Fruit fly (Drosophila melanogaster) whole organism, embryonic: Measurements from ENCODE around the gene DCTN6-p27.

ENCODE experiments used
- Ada2b ChIP-seq: fragments of 200-800 bp; sonication (Bioruptor generic); IDR thresholded peaks from 2 replicates; pipeline ENCODE4 v1.3.6; 2022; ENCODE audit warnings: missing biosample characterization, missing genetic modification characterization
- Adf1 ChIP-seq: fragments of 200-800 bp; sonication (Bioruptor generic); IDR thresholded peaks from 2 replicates; pipeline ENCODE4 v1.3.6; 2022; ENCODE audit warnings: missing biosample characterization, missing genetic modification characterization
- Atf6 ChIP-seq: fragments of 200-800 bp; sonication (Bioruptor generic); IDR thresholded peaks from 2 replicates; pipeline ENCODE4 v1.3.6; 2022; ENCODE audit warnings: missing biosample characterization, missing genetic modification characterization
- CG10543 ChIP-seq: fragments of 200-800 bp; sonication (Bioruptor generic); optimal IDR thresholded peaks from 3 replicates; lab custom pipeline; 2017; ENCODE audit warnings: missing biosample characterization, mild to moderate bottlenecking, missing genetic modification characterization, moderate library complexity
- CG10654 ChIP-seq: fragments of 200-800 bp; sonication (Bioruptor generic); optimal IDR thresholded peaks from 2 replicates; lab custom pipeline; 2016; ENCODE audit warnings: missing biosample characterization, missing genetic modification characterization
- CG11695 ChIP-seq: fragments of 200-800 bp; sonication (Bioruptor generic); IDR thresholded peaks from 3 replicates; pipeline ENCODE4 v1.3.6; 2022; ENCODE audit warnings: missing biosample characterization, missing genetic modification characterization
- CG12744 ChIP-seq: fragments of 200-800 bp; sonication (Bioruptor generic); optimal IDR thresholded peaks from 2 replicates; lab custom pipeline; 2016; ENCODE audit warnings: missing biosample characterization, missing genetic modification characterization
- CG13287 ChIP-seq: fragments of 200-800 bp; sonication (Bioruptor generic); IDR thresholded peaks from 2 replicates; pipeline ENCODE4 v1.3.6; 2022; ENCODE audit warnings: missing biosample characterization, missing genetic modification characterization; ENCODE audit not compliant: partially characterized antibody
- CG15514 ChIP-seq: fragments of 200-800 bp; sonication (Bioruptor generic); optimal IDR thresholded peaks from 3 replicates; lab custom pipeline; 2017; ENCODE audit warnings: missing biosample characterization, missing genetic modification characterization, mild to moderate bottlenecking, moderate library complexity, missing genetic modification reagents
- CG15601 ChIP-seq: fragments of 200-800 bp; sonication (Bioruptor generic); optimal IDR thresholded peaks from 3 replicates; lab custom pipeline; 2019; ENCODE audit warnings: missing biosample characterization, mild to moderate bottlenecking, missing genetic modification characterization, moderate library complexity
- CG16779 ChIP-seq: fragments of 200-800 bp; sonication (Bioruptor generic); IDR thresholded peaks from 2 replicates; pipeline ENCODE4 v1.3.6; 2022; ENCODE audit warnings: missing biosample characterization, missing genetic modification characterization
- CG18764 ChIP-seq: fragments of 200-800 bp; sonication (Bioruptor generic); optimal IDR thresholded peaks from 3 replicates; lab custom pipeline; 2016; ENCODE audit warnings: missing biosample characterization, missing genetic modification characterization
- CG2875 ChIP-seq: fragments of 200-800 bp; sonication (Bioruptor generic); optimal IDR thresholded peaks from 2 replicates; lab custom pipeline; 2017; ENCODE audit warnings: missing biosample characterization, mild to moderate bottlenecking, missing genetic modification characterization, missing genetic modification reagents
- CG3065 ChIP-seq: fragments of 200-800 bp; sonication (Bioruptor generic); optimal IDR thresholded peaks from 2 replicates; lab custom pipeline; 2016; ENCODE audit warnings: missing biosample characterization, missing genetic modification characterization
- CG3281 ChIP-seq: fragments of 200-800 bp; sonication (Bioruptor generic); optimal IDR thresholded peaks from 3 replicates; lab custom pipeline; 2017; ENCODE audit warnings: missing biosample characterization, mild to moderate bottlenecking, missing genetic modification characterization
- CG3838 ChIP-seq: fragments of 200-800 bp; sonication (Bioruptor generic); optimal IDR thresholded peaks from 3 replicates; lab custom pipeline; 2016; ENCODE audit warnings: missing biosample characterization, missing genetic modification characterization
- CG4328 ChIP-seq: fragments of 200-800 bp; sonication (Bioruptor generic); optimal IDR thresholded peaks from 3 replicates; lab custom pipeline; 2017; ENCODE audit warnings: missing biosample characterization, missing genetic modification reagents, missing genetic modification characterization
- CG7271 ChIP-seq: fragments of 200-800 bp; sonication (Bioruptor generic); optimal IDR thresholded peaks from 2 replicates; lab custom pipeline; 2018; ENCODE audit warnings: missing biosample characterization, mild to moderate bottlenecking, missing genetic modification characterization, moderate library complexity
- CG8089 ChIP-seq: fragments of 200-800 bp; sonication (Bioruptor generic); optimal IDR thresholded peaks from 3 replicates; lab custom pipeline; 2016; ENCODE audit warnings: missing biosample characterization, missing genetic modification characterization
- CG8290 ChIP-seq, 3 experiments: fragments of 200-800 bp; sonication (Bioruptor generic); optimal IDR thresholded peaks; 2 replicates each; lab custom pipeline; 2016 to 2019; ENCODE audit warnings: missing biosample characterization in 3 of 3, missing genetic modification characterization in 3 of 3, mild to moderate bottlenecking in 2 of 3, moderate library complexity in 1 of 3
- CG9437 ChIP-seq: fragments of 200-800 bp; sonication (Bioruptor generic); optimal IDR thresholded peaks from 2 replicates; lab custom pipeline; 2018; ENCODE audit warnings: missing biosample characterization, mild to moderate bottlenecking, missing genetic modification characterization
- Chrac-16 ChIP-seq: fragments of 200-800 bp; sonication (Bioruptor generic); optimal IDR thresholded peaks from 3 replicates; lab custom pipeline; 2016; ENCODE audit warnings: missing biosample characterization, missing genetic modification characterization
- Dbx ChIP-seq: fragments of 200-800 bp; sonication (Bioruptor generic); IDR thresholded peaks from 3 replicates; pipeline ENCODE4 v1.3.6; 2022; ENCODE audit warnings: missing biosample characterization, missing genetic modification characterization
- H15 ChIP-seq: fragments of 200-800 bp; sonication (Bioruptor generic); IDR thresholded peaks from 3 replicates; pipeline ENCODE4 v1.3.6; 2022; ENCODE audit warnings: missing biosample characterization, missing genetic modification characterization
- H2.0 ChIP-seq: fragments of 200-800 bp; sonication (Bioruptor generic); IDR thresholded peaks from 2 replicates; pipeline ENCODE4 v1.3.6; 2022; ENCODE audit warnings: missing biosample characterization, missing genetic modification characterization
- HmgZ ChIP-seq: fragments of 200-800 bp; sonication (Bioruptor generic); optimal IDR thresholded peaks from 2 replicates; lab custom pipeline; 2018; ENCODE audit warnings: missing biosample characterization, mild to moderate bottlenecking, missing genetic modification characterization
- Hr3 ChIP-seq: fragments of 200-800 bp; sonication (Bioruptor generic); optimal IDR thresholded peaks from 3 replicates; lab custom pipeline; 2016; ENCODE audit warnings: missing biosample characterization, missing genetic modification characterization
- Hsf ChIP-seq: fragments of 200-800 bp; sonication (Bioruptor generic); optimal IDR thresholded peaks from 3 replicates; lab custom pipeline; 2016; ENCODE audit warnings: missing biosample characterization, missing genetic modification characterization
- Med ChIP-seq: fragments of 200-800 bp; sonication (Bioruptor generic); peaks from one replicate; lab custom pipeline; 2016; ENCODE audit warnings: missing biosample characterization, missing genetic modification characterization, mild to moderate bottlenecking, inconsistent platforms, moderate library complexity
- Scr ChIP-seq: fragments of 200-800 bp; sonication (Bioruptor generic); IDR thresholded peaks from 2 replicates; pipeline ENCODE4 v1.3.6; 2022; ENCODE audit warnings: missing biosample characterization, missing genetic modification characterization; ENCODE audit not compliant: partially characterized antibody
- abd-A ChIP-seq: fragments of 200-800 bp; sonication (Bioruptor generic); optimal IDR thresholded peaks from 3 replicates; lab custom pipeline; 2019; ENCODE audit warnings: missing biosample characterization, mild to moderate bottlenecking, missing genetic modification characterization, moderate library complexity
- cas ChIP-seq: fragments of 200-800 bp; sonication (Bioruptor generic); IDR thresholded peaks from 2 replicates; pipeline ENCODE4 v1.3.6; 2022; ENCODE audit warnings: missing biosample characterization, missing genetic modification characterization
- chif ChIP-seq, 2 experiments: fragments of 200-800 bp; sonication (Bioruptor generic); optimal IDR thresholded peaks; 3 replicates each; lab custom pipeline; 2016; ENCODE audit warnings: missing biosample characterization in 2 of 2, missing genetic modification characterization in 2 of 2
- croc ChIP-seq: fragments of 200-800 bp; sonication (Bioruptor generic); conservative IDR thresholded peaks from 3 replicates; pipeline ENCODE4 v1.3.6; 2022; ENCODE audit warnings: missing biosample characterization, missing genetic modification characterization
- dpn ChIP-seq, 2 experiments: fragments of 200-800 bp; sonication (Bioruptor generic); optimal IDR thresholded peaks; 3 replicates each; lab custom pipeline; 2016; ENCODE audit warnings: missing biosample characterization in 2 of 2, missing genetic modification characterization in 2 of 2
- eve ChIP-seq, 2 experiments: fragments of >200 bp; optimal IDR thresholded peaks; 2 replicates each; lab custom pipeline; 2017; ENCODE audit warnings: missing biosample characterization in 2 of 2, missing genetic modification characterization in 2 of 2
- ftz-f1 ChIP-seq: fragments of 200-800 bp; sonication (Bioruptor generic); optimal IDR thresholded peaks from 2 replicates; lab custom pipeline; 2016; ENCODE audit warnings: missing biosample characterization, missing genetic modification characterization
- hth ChIP-seq: fragments of >200 bp; optimal IDR thresholded peaks from 2 replicates; lab custom pipeline; 2017; ENCODE audit warnings: inconsistent platforms
- knrl ChIP-seq: fragments of 200-800 bp; sonication (Bioruptor generic); IDR thresholded peaks from 3 replicates; pipeline ENCODE4 v1.3.6; 2022; ENCODE audit warnings: missing biosample characterization, missing genetic modification characterization; ENCODE audit not compliant: partially characterized antibody
- lov ChIP-seq, 2 experiments: fragments of 200-800 bp in 1 of 2; fragments of >200 bp in 1 of 2; sonication (Bioruptor generic) in 1 of 2; IDR thresholded peaks in 1 of 2; optimal IDR thresholded peaks in 1 of 2; 2 replicates in 1 of 2; 3 replicates in 1 of 2; pipeline versions ENCODE4 v1.3.6 to Lab custom; 2017 to 2022; ENCODE audit warnings: missing biosample characterization in 1 of 2, missing genetic modification characterization in 1 of 2
- mld ChIP-seq: fragments of 200-800 bp; sonication (Bioruptor generic); IDR thresholded peaks from 3 replicates; pipeline ENCODE4 v1.3.6; 2022; ENCODE audit warnings: missing biosample characterization, missing genetic modification characterization; ENCODE audit not compliant: partially characterized antibody
- nom ChIP-seq: fragments of 200-800 bp; sonication (Bioruptor generic); optimal IDR thresholded peaks from 2 replicates; lab custom pipeline; 2017; ENCODE audit warnings: missing biosample characterization, missing genetic modification characterization, mild to moderate bottlenecking, moderate library complexity, missing genetic modification reagents
- pros ChIP-seq: fragments of 200-800 bp; sonication (Bioruptor generic); optimal IDR thresholded peaks from 3 replicates; lab custom pipeline; 2019; ENCODE audit warnings: missing biosample characterization, mild to moderate bottlenecking, missing genetic modification characterization, moderate library complexity
- ranshi ChIP-seq: fragments of 200-800 bp; sonication (Bioruptor generic); IDR thresholded peaks from 2 replicates; pipeline ENCODE4 v1.3.6; 2022; ENCODE audit warnings: missing biosample characterization, missing genetic modification characterization
- sens ChIP-seq: fragments of 200-800 bp; sonication (Bioruptor generic); peaks from one replicate; lab custom pipeline; 2016; ENCODE audit warnings: missing biosample characterization, missing genetic modification characterization
- sna ChIP-seq: fragments of 200-800 bp; sonication (Bioruptor generic); IDR thresholded peaks from 2 replicates; pipeline ENCODE4 v1.3.6; 2022; ENCODE audit warnings: missing biosample characterization, missing genetic modification characterization; ENCODE audit not compliant: partially characterized antibody
- sqz ChIP-seq: fragments of 200-800 bp; sonication (Bioruptor generic); optimal IDR thresholded peaks from 3 replicates; lab custom pipeline; 2018; ENCODE audit warnings: missing biosample characterization, mild to moderate bottlenecking, missing genetic modification characterization
- tll ChIP-seq, 2 experiments: fragments of 200-800 bp in 1 of 2; fragments of >200 bp in 1 of 2; sonication (Bioruptor generic) in 1 of 2; optimal IDR thresholded peaks; 2 replicates each; lab custom pipeline; 2017 to 2019; ENCODE audit warnings: missing biosample characterization in 2 of 2, missing genetic modification characterization in 2 of 2, mild to moderate bottlenecking in 1 of 2, moderate library complexity in 1 of 2
- trem ChIP-seq: fragments of 200-800 bp; optimal IDR thresholded peaks from 3 replicates; lab custom pipeline; 2019; ENCODE audit warnings: missing biosample characterization, mild to moderate bottlenecking, missing genetic modification characterization, moderate library complexity
- vvl ChIP-seq: fragments of 200-800 bp; sonication (Bioruptor generic); IDR thresholded peaks from 2 replicates; pipeline ENCODE4 v1.3.6; 2022; ENCODE audit warnings: missing biosample characterization, missing genetic modification characterization

The DCTN6-p27 gene

DNA sequence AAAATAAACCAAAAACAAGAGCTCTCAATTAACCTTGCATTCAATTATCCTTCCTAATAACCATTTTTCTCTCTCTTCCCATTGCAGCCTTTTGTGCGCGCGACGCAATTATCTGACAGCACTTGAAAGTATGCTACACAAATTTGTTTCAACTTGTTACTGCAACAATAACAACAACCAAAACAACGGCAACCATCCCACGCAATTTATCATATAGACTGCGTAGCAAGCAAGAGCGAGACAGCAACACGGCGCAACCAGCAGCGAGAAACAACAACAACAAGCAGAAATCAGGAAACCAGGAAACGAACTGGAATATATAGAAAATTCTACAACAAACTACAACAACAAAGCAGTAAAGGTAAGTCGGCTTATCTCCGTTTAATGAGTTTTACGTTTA is 33.9 kb downstream of the DCTN6-p27 start (continued):
- peak; percentile 21 for TF ChIP-seq nom
- peak; percentile 41 for TF ChIP-seq ftz-f1
- TF ChIP-seq CG10543 = no peak
- TF ChIP-seq Med (GFP tag; lab: Kevin White, UChicago) = peak; percentile 59
- peak in 1 of 2 experiments; percentile 37 for TF ChIP-seq tll (GFP tag; optimal IDR thresholded peaks at IDR 0.05; lab: Kevin White, UChicago)
- no peak for TF ChIP-seq Chrac-16
- no peak for TF ChIP-seq Hsf
- peak; percentile 11 for TF ChIP-seq trem (tag; lab: Kevin White, UChicago)
- no peak for TF ChIP-seq Hr3
- no peak for TF ChIP-seq Dbx (GFP tag; lab: Robert Waterston, UW)
- TF ChIP-seq Scr (GFP tag; lab: Robert Waterston, UW) = 0 out of 2 replicates have a peak, but pooled peaks have one; percentile 19
- no peak for TF ChIP-seq CG8089
- TF ChIP-seq CG16779 = no peak
- TF ChIP-seq mld (GFP tag; lab: Robert Waterston, UW) = no peak
- no peak for TF ChIP-seq cas (GFP tag; lab: Robert Waterston, UW)
- TF ChIP-seq H2.0 (GFP tag; lab: Robert Waterston, UW) = no peak
- no peak for TF ChIP-seq dpn (GFP tag; optimal IDR thresholded peaks at IDR 0.05; lab: Kevin White, UChicago)
- TF ChIP-seq knrl = no peak
- TF ChIP-seq CG15514 (GFP tag; lab: Kevin White, UChicago) = no peak
- TF ChIP-seq chif (GFP tag; optimal IDR thresholded peaks at IDR 0.05; lab: Kevin White, UChicago) = no peak
- no peak for TF ChIP-seq CG7271
- peak; percentile 59 for TF ChIP-seq HmgZ (tag; lab: Kevin White, UChicago)
- TF ChIP-seq CG4328 (GFP tag; lab: Kevin White, UChicago) = no peak
- TF ChIP-seq eve (GFP tag; optimal IDR thresholded peaks at IDR 0.05; lab: Kevin White, UChicago) = no peak
- no peak for TF ChIP-seq sna (GFP tag; lab: Robert Waterston, UW)
- no peak for TF ChIP-seq CG10654
- no peak for TF ChIP-seq CG18764
- peak; percentile 5 for TF ChIP-seq CG9437 (GFP tag; lab: Kevin White, UChicago)
- TF ChIP-seq croc (GFP tag; lab: Robert Waterston, UW) = no peak
- TF ChIP-seq Ada2b (GFP tag; lab: Robert Waterston, UW) = 0 out of 2 replicates have a peak, but pooled peaks have one; percentile 10
- TF ChIP-seq CG3838 = no peak
- TF ChIP-seq vvl (GFP tag; lab: Robert Waterston, UW) = peak; percentile 26; the same call in 1 of the 2 replicates
- no peak for TF ChIP-seq CG12744
- TF ChIP-seq H15 (GFP tag; lab: Robert Waterston, UW) = no peak
- no peak for TF ChIP-seq CG3281
- TF ChIP-seq CG11695 (GFP tag; lab: Robert Waterston, UW) = 0 out of 3 replicates have a peak, but pooled peaks have one; percentile 11
- no peak for TF ChIP-seq CG2875 (GFP tag; lab: Kevin White, UChicago)
- peak; percentile 94 for TF ChIP-seq CG15601 (tag; lab: Kevin White, UChicago)
- TF ChIP-seq, all 482 proteins: peak for 47

DNA sequence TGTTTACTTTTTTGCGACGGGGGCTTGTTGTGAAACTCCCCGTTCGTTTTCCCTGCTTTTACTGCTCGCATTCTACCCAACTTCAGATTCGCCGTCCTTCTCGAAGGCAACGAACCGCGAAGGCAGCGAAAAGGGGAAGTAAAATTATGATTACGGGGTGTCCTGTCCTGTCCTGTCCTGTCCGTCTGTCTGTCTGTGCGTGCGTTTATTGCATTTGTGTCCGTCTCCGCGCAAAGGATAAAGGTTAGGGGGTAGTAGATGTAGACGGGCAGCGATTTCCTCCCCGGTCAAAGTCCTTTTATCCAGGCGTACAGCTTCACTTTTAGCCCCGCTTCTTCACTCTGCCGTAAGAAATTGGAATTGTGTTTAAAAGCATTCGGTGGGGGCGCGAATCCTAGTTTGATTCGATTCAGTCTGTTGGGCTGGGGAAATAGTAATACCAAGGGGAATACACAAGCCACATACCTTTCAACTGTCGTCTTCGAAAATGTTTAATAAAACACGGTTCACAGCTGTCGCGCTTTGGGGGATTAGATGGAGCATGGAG is 35.1 kb downstream of the DCTN6-p27 start:
- peak; percentile 46 for TF ChIP-seq sens (GFP tag; lab: Kevin White, UChicago)
- peak; percentile 8; the same call in 1 of the 2 replicates for TF ChIP-seq Adf1 (GFP tag; lab: Robert Waterston, UW)
- TF ChIP-seq CG8290 (GFP tag; optimal IDR thresholded peaks at IDR 0.05; lab: Kevin White, UChicago) = no peak
- no peak for TF ChIP-seq CG8290 (tag; optimal IDR thresholded peaks at IDR 0.05; lab: Kevin White, UChicago)
- TF ChIP-seq hth (lab: Kevin White, UChicago) = no peak
- TF ChIP-seq ranshi = no peak
- no peak for TF ChIP-seq Atf6 (GFP tag; lab: Robert Waterston, UW)
- peak; percentile 39 for TF ChIP-seq sqz (GFP tag; lab: Kevin White, UChicago)
- peak; percentile 96 for TF ChIP-seq pros (GFP tag; lab: Kevin White, UChicago)
- peak; percentile 88 for TF ChIP-seq abd-A
- no peak for TF ChIP-seq CG3065 (GFP tag; lab: Kevin White, UChicago)
- no peak for TF ChIP-seq lov (optimal IDR thresholded peaks at IDR 0.05; lab: Kevin White, UChicago)
- 0 out of 3 replicates have a peak, but pooled peaks have one; percentile 18 for TF ChIP-seq lov (GFP tag; IDR thresholded peaks at IDR 0.05; lab: Robert Waterston, UW)
- TF ChIP-seq CG13287 (GFP tag; lab: Robert Waterston, UW) = no peak
- TF ChIP-seq Med (GFP tag; lab: Kevin White, UChicago) = peak; percentile 71
- TF ChIP-seq, all 482 proteins: peak for 7
